Worm (Caenorhabditis elegans) whole organism, L4 larva: ENCODE measurements around the gene fbxa-152.
A peak's percentile ranks its signal among the peaks of the same experiment; 100 is the strongest.

Experiments used
- Y48G9A.11 ChIP-seq: fragments of 200-800 bp; sonication (Bioruptor generic); IDR thresholded peaks from 2 replicates; pipeline ENCODE4 v1.3.6; 2022; ENCODE audit warnings: missing genetic modification reagents, missing genetic modification characterization, missing compliant biosample characterization
- Y5F2A.4 ChIP-seq: fragments of 200-800 bp; sonication (Bioruptor generic); optimal IDR thresholded peaks from 2 replicates; lab custom pipeline; 2018; ENCODE audit warnings: mild to moderate bottlenecking, missing genetic modification characterization, missing compliant biosample characterization
- daf-12 ChIP-seq: fragments of 150-350 bp; optimal IDR thresholded peaks from 2 replicates; lab custom pipeline; 2014; ENCODE audit warnings: missing biosample characterization, missing genetic modification reagents, missing genetic modification characterization
- dpl-1 ChIP-seq: fragments of 150-350 bp; optimal IDR thresholded peaks from 2 replicates; lab custom pipeline; 2014; ENCODE audit warnings: missing biosample characterization, missing genetic modification reagents, missing genetic modification characterization
- egl-27 ChIP-seq: sonication (generic microtip); optimal IDR thresholded peaks from 3 replicates; lab custom pipeline; 2017; ENCODE audit warnings: missing biosample characterization, missing genetic modification reagents, missing genetic modification characterization
- lim-7 ChIP-seq: fragments of 200-800 bp; sonication (Bioruptor generic); IDR thresholded peaks from 2 replicates; pipeline ENCODE4 v1.3.6; 2022; ENCODE audit warnings: missing genetic modification characterization, missing compliant biosample characterization
- lir-3 ChIP-seq: sonication (generic microtip); optimal IDR thresholded peaks from 2 replicates; lab custom pipeline; 2016; ENCODE audit warnings: mild to moderate bottlenecking, missing genetic modification characterization, missing compliant biosample characterization
- mep-1 ChIP-seq: fragments of 150-350 bp; sonication (generic microtip); optimal IDR thresholded peaks from 3 replicates; lab custom pipeline; 2014; ENCODE audit warnings: missing biosample characterization, missing genetic modification characterization
- nhr-11 ChIP-seq: fragments of 150-350 bp; optimal IDR thresholded peaks from 2 replicates; lab custom pipeline; 2014; ENCODE audit warnings: missing biosample characterization, missing genetic modification characterization
- skn-1 ChIP-seq: fragments of 150-350 bp; optimal IDR thresholded peaks from 2 replicates; lab custom pipeline; 2014; ENCODE audit warnings: missing biosample characterization, missing genetic modification characterization

- TF ChIP-seq lir-3 (tag; lab: Kevin White, UChicago) = no peak
- no peak for TF ChIP-seq skn-1
- TF ChIP-seq dpl-1 (GFP tag; lab: Kevin White, UChicago) = no peak
- TF ChIP-seq daf-12 (tag; lab: Kevin White, UChicago) = no peak
- TF ChIP-seq mep-1 (tag; lab: Kevin White, UChicago) = peak; percentile 28
- TF ChIP-seq egl-27 = no peak
- TF ChIP-seq nhr-11 (tag; lab: Kevin White, UChicago) = no peak
- TF ChIP-seq Y5F2A.4 = no peak
- TF ChIP-seq Y48G9A.11 (GFP tag; lab: Robert Waterston, UW) = 0 out of 2 replicates have a peak, but pooled peaks have one; percentile 37
- peak; percentile 76 for TF ChIP-seq lim-7 (GFP tag; lab: Robert Waterston, UW)
These were observed 48.3 kb downstream of the fbxa-152 start for ce11 chrV:15553869-15554268.
